Fruit fly (Drosophila melanogaster) ovary, adult (tissue): ENCODE measurements around the gene indra.

Experiments used
- CG17801 ChIP-seq: fragments of 200-800 bp; optimal IDR thresholded peaks from 2 replicates; lab custom pipeline; 2019; ENCODE audit warnings: missing biosample characterization, mild to moderate bottlenecking, missing genetic modification characterization, moderate library complexity; ENCODE audit not compliant: partially characterized antibody

indra gene

dm6 chr3L:1342133-1342580 lies at the start of gene indra:
TSS of gene indra (minus strand) at chr3L:1342403.
- peak; percentile 41 for TF ChIP-seq CG17801

DNA sequence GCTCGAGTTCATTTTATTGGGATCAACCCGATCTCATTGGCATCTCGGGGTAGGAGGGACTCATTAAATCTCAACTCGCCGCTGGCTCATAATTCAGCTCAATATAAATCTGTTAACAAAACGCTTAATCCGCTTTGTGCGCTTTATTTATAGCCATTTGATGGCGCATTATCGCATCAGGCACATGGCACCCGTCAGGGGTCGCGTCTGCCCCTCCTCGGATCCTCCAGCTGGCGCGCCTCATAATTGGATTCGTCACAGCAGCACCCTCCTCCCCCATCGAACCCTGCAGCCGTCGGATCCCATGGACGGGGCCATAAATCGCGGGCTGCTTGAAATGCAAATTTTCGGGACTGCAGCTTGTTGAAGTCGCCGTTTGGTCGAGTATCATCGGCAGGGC lies 48.2 kb upstream of the indra start:
- no peak for TF ChIP-seq CG17801

DNA sequence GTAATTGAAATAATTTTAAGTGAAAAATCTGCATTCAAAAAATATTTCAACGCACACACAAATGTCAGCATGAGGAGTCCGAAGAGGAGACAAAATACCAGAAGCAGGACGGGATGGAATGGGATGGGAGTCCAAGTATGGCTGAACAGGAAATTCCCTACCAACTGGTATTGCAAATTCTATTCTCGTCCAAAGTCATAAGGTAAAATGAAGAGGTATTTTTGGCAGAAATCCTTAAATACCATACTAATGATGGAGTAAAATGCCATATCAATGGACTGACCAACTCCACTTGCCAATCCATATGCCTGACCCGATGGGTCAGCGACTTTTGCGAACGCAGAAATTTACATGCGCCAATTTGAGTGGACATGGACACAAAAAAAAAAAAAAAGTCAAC lies 46.7 kb upstream of the indra start:
- TF ChIP-seq CG17801: no peak

- TF ChIP-seq CG17801: no peak
These were observed 45.9 kb upstream of the indra start for dm6 chr3L:1388094-1388493.

dm6 chr3L:1385683-1386246 lies 43.6 kb upstream of the indra start:
- TF ChIP-seq CG17801: no peak

DNA sequence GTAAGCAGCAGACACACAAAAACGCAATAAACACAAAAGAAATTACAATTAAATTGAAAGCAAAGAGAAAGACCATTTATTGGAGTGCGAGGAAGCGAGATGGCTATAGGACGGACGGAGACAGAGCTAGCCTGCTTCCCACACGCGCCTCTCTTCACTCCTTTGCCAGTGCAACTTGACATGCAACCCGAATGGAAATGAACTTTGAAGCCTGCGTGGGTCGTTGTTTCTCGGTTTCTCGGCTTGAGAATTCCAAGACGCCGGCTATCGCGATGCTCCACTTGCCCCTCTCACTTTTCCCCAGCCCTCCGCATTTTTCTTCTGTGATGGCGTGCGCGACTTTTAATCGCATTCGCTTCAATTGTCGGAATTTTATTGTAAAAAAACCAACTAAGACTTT lies 38.8 kb upstream of the indra start:
- TF ChIP-seq CG17801: no peak

- TF ChIP-seq CG17801: no peak
These were observed 37.7 kb upstream of the indra start for dm6 chr3L:1379741-1380465.

DNA sequence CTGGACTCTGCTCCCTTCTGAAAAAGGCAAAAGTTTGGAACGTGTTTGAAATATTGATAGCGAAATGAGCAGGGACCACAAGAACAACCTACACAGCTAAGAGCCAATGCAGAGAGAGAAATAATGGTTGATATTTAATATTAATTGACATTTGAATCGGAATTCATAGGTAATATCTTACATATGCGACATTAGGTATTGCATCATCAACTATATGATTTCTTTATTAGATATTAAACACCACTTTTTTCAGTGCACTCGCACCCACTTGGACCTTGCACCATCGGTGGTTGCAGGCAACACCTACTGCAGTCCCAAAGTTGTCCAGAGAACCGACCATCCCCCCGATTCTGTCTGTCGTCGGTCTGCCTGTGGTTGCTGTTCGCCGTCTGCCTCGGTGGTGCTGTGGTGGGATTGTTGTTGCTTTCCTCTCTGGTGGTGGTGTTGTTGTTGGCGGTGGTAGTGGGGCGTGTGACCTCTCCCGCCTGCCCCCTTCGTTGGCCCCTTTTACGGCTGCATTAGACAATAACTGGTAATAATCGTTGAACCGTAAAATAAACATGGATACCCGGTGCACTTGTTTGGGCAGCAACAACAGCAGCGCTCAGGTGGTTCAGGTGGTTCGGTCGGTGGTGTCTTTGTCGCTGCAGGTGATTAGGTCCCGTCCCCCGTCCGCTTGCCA lies 36.8 kb upstream of the indra start:
- TF ChIP-seq CG17801: no peak

- no peak for TF ChIP-seq CG17801
These were observed 36.0 kb upstream of the indra start for dm6 chr3L:1378098-1378645.

DNA sequence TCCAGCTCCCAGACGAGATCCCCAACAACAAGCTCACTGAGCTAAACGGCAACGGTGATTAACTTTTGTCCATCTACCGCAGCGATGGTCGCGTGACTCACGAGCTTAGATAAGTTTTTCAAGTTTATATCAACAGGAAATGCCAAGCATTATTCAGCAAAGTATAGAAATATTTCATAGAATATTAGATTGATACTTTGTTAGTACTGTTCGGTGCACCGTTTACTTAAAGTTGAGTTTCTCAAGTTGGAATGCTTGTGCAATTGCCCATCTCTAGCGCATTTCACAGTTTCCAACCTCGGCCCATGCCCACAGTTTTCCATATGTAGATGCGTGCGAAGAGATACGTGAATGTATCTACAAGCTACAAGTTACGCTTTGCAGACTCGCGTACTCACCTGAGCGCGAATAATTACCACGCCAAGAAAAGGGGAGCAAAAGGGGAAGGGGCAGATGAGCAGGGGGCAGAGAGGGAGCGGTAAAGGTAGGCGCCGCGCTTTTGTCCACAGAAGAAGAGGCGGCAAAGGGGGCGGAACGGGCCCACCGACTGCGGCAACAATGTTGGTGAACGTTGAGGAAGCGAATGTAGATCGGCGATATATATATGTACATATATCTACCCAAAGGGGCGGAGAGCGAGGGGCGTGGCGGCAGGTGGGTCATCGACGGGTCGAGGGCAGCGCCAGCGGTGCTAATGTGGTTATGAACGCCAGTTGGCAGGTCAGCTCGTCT lies 34.0 kb upstream of the indra start:
- TF ChIP-seq CG17801: no peak

- peak; percentile 55 for TF ChIP-seq CG17801
These were observed 32.4 kb upstream of the indra start for dm6 chr3L:1374438-1375133.

dm6 chr3L:1370939-1371338 lies 28.7 kb upstream of the indra start:
- TF ChIP-seq CG17801: no peak

dm6 chr3L:1370099-1370678 lies 28.0 kb upstream of the indra start, which contains the start of gene ru:
TSS of gene ru (plus strand) at chr3L:1370628.
- TF ChIP-seq CG17801: no peak

DNA sequence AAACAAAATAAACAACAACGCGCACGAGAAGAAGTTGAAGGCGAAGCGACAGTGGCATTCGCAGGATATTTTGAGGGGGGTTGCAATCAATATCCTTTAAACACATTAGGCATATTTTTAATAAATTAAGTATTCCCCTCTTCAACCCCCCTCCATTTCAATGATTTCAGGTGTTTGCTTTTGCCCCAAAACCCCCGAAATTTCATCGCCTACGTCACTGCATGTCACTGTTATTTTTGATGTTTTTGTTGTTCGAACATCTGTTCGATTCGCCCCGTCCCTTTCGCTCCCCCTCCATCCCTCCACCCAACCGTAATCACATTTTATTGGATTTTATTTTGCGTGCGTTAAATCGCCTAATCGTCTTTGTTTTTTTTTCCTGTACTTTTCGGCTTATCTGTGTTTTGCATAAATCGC lies 26.0 kb upstream of the indra start:
- no peak for TF ChIP-seq CG17801

dm6 chr3L:1366879-1367650 lies 24.9 kb upstream of the indra start:
- TF ChIP-seq CG17801: no peak
